Worm (Caenorhabditis elegans): ENCODE measurements around the gene cwp-5.

DNA sequence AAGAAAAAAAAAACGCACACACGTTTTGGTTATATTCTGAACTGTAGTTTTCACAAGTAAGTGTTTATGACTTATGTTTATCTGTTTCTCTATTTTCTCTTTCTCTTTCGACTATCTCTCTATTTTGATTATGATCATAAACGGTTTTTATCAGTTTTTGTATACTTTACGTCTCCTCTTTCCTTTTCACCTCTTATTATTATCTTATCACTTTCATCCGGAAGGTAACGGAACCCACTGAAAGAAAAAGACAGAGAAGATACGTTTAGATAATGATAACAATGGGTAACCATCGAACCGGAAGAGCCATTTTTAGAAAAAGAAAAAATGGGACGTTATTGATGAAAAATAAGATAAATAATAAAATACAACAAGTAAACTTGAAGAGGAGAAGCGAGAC lies 24.1 kb downstream of the cwp-5 start:
- no peak for TF ChIP-seq lsl-1 (GFP tag; optimal IDR thresholded peaks at IDR 0.05)
- no peak for TF ChIP-seq K11D2.4 (GFP tag; IDR thresholded peaks at IDR 0.05)
- no peak for TF ChIP-seq snpc-4 (GFP tag; optimal IDR thresholded peaks at IDR 0.05)
- no peak for TF ChIP-seq snpc-4 (tag; optimal IDR thresholded peaks at IDR 0.05)
- TF ChIP-seq zim-3 (tag; optimal IDR thresholded peaks at IDR 0.05) = no peak
- TF ChIP-seq Y79H2A.3 (GFP tag; conservative IDR thresholded peaks at IDR 0.05) = no peak
- TF ChIP-seq ztf-26 (tag; optimal IDR thresholded peaks at IDR 0.05) = no peak
- no peak for TF ChIP-seq ztf-18 (tag; optimal IDR thresholded peaks at IDR 0.05)
- TF ChIP-seq F57C9.4 (tag; optimal IDR thresholded peaks at IDR 0.05) = no peak
- TF ChIP-seq ztf-28 (GFP tag; IDR thresholded peaks at IDR 0.05) = no peak

Data from whole organism, young adult.